Worm (Caenorhabditis elegans) whole organism, mixed stage, embryonic: Measurements from ENCODE around the gene F27D9.2.

ENCODE experiments used
- ceh-39 ChIP-seq: fragments of 150-350 bp; optimal IDR thresholded peaks from 2 replicates; lab custom pipeline; 2014; ENCODE audit warnings: missing biosample characterization, missing genetic modification characterization
- lin-13 ChIP-seq: fragments of 150-350 bp; optimal IDR thresholded peaks from 2 replicates; lab custom pipeline; 2014; ENCODE audit warnings: missing biosample characterization, missing genetic modification characterization
- nhr-28 ChIP-seq: fragments of 150-350 bp; optimal IDR thresholded peaks from 2 replicates; lab custom pipeline; 2014; ENCODE audit warnings: missing biosample characterization, missing genetic modification characterization
- snpc-4 ChIP-seq: fragments of 150-350 bp; optimal IDR thresholded peaks from 2 replicates; lab custom pipeline; 2014; ENCODE audit warnings: missing biosample characterization, missing genetic modification characterization

ce11 chrX:7645313-7645712, 27.5 kb upstream of the F27D9.2 start, which contains the start of gene F26A10.2:
- TF ChIP-seq snpc-4 (tag; lab: Kevin White, UChicago) (no peak), nhr-28 (tag; lab: Kevin White, UChicago) (no peak), ceh-39 (tag; lab: Kevin White, UChicago) (no peak), lin-13 (tag; lab: Kevin White, UChicago) (no peak)
